3 fruit fly cellular contexts compared by ENCODE assay signal in the genomic region with DNA sequence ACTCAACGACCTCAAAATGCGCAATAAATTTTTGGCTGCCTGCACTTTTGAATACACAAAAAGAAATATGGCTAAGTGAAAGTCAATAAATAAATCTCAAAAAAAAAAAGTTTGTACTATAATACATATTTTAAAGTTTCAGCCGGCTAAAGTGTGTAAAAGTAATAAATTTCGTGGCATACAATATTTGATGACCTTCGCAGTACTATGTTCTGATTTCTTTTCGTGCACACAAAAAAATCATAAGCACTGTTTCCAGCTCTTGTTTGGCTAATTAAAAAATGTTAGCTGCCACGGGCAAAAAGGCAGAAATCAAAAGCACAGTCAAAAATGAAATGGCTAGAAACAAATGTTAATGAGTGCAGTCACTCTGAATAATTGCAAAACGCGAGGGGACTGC.
TF ChIP-seq lines count a peak whose summit lies in the region.

No protein-coding gene starts in this region.

TF ChIP-seq in whole organism, embryonic, 481 proteins besides CTCF, POLR2A, EP300 and RAD21 (continued from another document and continues in another):
- TF ChIP-seq gfzf (GFP tag; optimal IDR thresholded peaks at IDR 0.05; lab: Kevin White, UChicago), result no peak
- no peak for TF ChIP-seq sug (tag; optimal IDR thresholded peaks at IDR 0.05; lab: Kevin White, UChicago)
- TF ChIP-seq tio (GFP tag; optimal IDR thresholded peaks at IDR 0.05; lab: Kevin White, UChicago), result peak; percentile 3
- TF ChIP-seq BEAF-32 (GFP tag; optimal IDR thresholded peaks at IDR 0.05; lab: Kevin White, UChicago), result no peak
- no peak for TF ChIP-seq CG3065 (GFP tag; optimal IDR thresholded peaks at IDR 0.05; lab: Kevin White, UChicago)
- TF ChIP-seq Hr51 (GFP tag; optimal IDR thresholded peaks at IDR 0.05; lab: Kevin White, UChicago), result peak in 1 of 2 experiments; percentile 24
- no peak for TF ChIP-seq ssp (GFP tag; IDR thresholded peaks at IDR 0.05; lab: Robert Waterston, UW)
- no peak for TF ChIP-seq CG12236 (GFP tag; optimal IDR thresholded peaks at IDR 0.05; lab: Kevin White, UChicago)
- TF ChIP-seq CG13296 (GFP tag; optimal IDR thresholded peaks at IDR 0.05; lab: Kevin White, UChicago), result no peak
- no peak for TF ChIP-seq fru (optimal IDR thresholded peaks at IDR 0.05; lab: Kevin White, UChicago)
- TF ChIP-seq Pdp1 (GFP tag; optimal IDR thresholded peaks at IDR 0.05; lab: Kevin White, UChicago), result no peak
- peak; percentile 35 for TF ChIP-seq unpg (GFP tag; optimal IDR thresholded peaks at IDR 0.05; lab: Kevin White, UChicago)
- no peak for TF ChIP-seq CG1792 (GFP tag; optimal IDR thresholded peaks at IDR 0.05; lab: Kevin White, UChicago)
- TF ChIP-seq Sox100B (GFP tag; optimal IDR thresholded peaks at IDR 0.05; lab: Kevin White, UChicago), result no peak
- TF ChIP-seq crol (GFP tag; IDR thresholded peaks at IDR 0.05; lab: Robert Waterston, UW), result no peak
- no peak for TF ChIP-seq ato (GFP tag; IDR thresholded peaks at IDR 0.05; lab: Robert Waterston, UW; ENCODE audit: partially characterized antibody)
- no peak for TF ChIP-seq CG14710 (tag; optimal IDR thresholded peaks at IDR 0.05; lab: Kevin White, UChicago)
- no peak for TF ChIP-seq Atf6 (GFP tag; IDR thresholded peaks at IDR 0.05; lab: Robert Waterston, UW)
- no peak for TF ChIP-seq ab (GFP tag; optimal IDR thresholded peaks at IDR 0.05; lab: Kevin White, UChicago)
- TF ChIP-seq CG4707 (GFP tag; optimal IDR thresholded peaks at IDR 0.05; lab: Kevin White, UChicago), result no peak
- no peak for TF ChIP-seq tap (tag; optimal IDR thresholded peaks at IDR 0.05; lab: Kevin White, UChicago)
- TF ChIP-seq CG8944 (GFP tag; optimal IDR thresholded peaks at IDR 0.05; lab: Kevin White, UChicago), result no peak
- no peak for TF ChIP-seq Hey (tag; optimal IDR thresholded peaks at IDR 0.05; lab: Kevin White, UChicago)
- no peak for TF ChIP-seq CG1603 (tag; optimal IDR thresholded peaks at IDR 0.05; lab: Kevin White, UChicago)
- TF ChIP-seq CG2889 (GFP tag; IDR thresholded peaks at IDR 0.05; lab: Robert Waterston, UW), result no peak
- no peak for TF ChIP-seq CG6765 (GFP tag; optimal IDR thresholded peaks at IDR 0.05; lab: Kevin White, UChicago)
- no peak for TF ChIP-seq CG15479 (GFP tag; optimal IDR thresholded peaks at IDR 0.05; lab: Kevin White, UChicago)
- no peak for TF ChIP-seq psq (GFP tag; optimal IDR thresholded peaks at IDR 0.05; lab: Kevin White, UChicago)
- peak; percentile 36; the same call in 1 of the 2 replicates for TF ChIP-seq Ptx1 (GFP tag; IDR thresholded peaks at IDR 0.05; lab: Robert Waterston, UW)
- TF ChIP-seq gem (tag; optimal IDR thresholded peaks at IDR 0.05; lab: Kevin White, UChicago), result peak; percentile 26
- TF ChIP-seq sima (GFP tag; optimal IDR thresholded peaks at IDR 0.05; lab: Kevin White, UChicago), result no peak
- TF ChIP-seq CHES-1-like (GFP tag; optimal IDR thresholded peaks at IDR 0.05; lab: Kevin White, UChicago), result no peak
- no peak for TF ChIP-seq hth (optimal IDR thresholded peaks at IDR 0.05; lab: Kevin White, UChicago)
- no peak for TF ChIP-seq emc (GFP tag; optimal IDR thresholded peaks at IDR 0.05; lab: Kevin White, UChicago)
- TF ChIP-seq CG14860 (GFP tag; IDR thresholded peaks at IDR 0.05; lab: Robert Waterston, UW; ENCODE audit: partially characterized antibody), result no peak
- no peak for TF ChIP-seq CG6654 (GFP tag; optimal IDR thresholded peaks at IDR 0.05; lab: Kevin White, UChicago)
- TF ChIP-seq aop (GFP tag; IDR thresholded peaks at IDR 0.05; lab: Robert Waterston, UW), result no peak
- TF ChIP-seq Hmx (GFP tag; optimal IDR thresholded peaks at IDR 0.05; lab: Kevin White, UChicago), result no peak
- no peak for TF ChIP-seq CG17568 (GFP tag; optimal IDR thresholded peaks at IDR 0.05; lab: Kevin White, UChicago)
- no peak for TF ChIP-seq Camta (GFP tag; optimal IDR thresholded peaks at IDR 0.05; lab: Kevin White, UChicago)
- TF ChIP-seq CG18599 (GFP tag; optimal IDR thresholded peaks at IDR 0.05; lab: Kevin White, UChicago), result peak; percentile 3
- TF ChIP-seq croc (GFP tag; conservative IDR thresholded peaks at IDR 0.05; lab: Robert Waterston, UW), result no peak
- no peak for TF ChIP-seq Deaf1 (tag; optimal IDR thresholded peaks at IDR 0.05; lab: Kevin White, UChicago)
- no peak for TF ChIP-seq Mad (GFP tag; optimal IDR thresholded peaks at IDR 0.05; lab: Kevin White, UChicago)
- no peak for TF ChIP-seq Dp (GFP tag; optimal IDR thresholded peaks at IDR 0.05; lab: Kevin White, UChicago)

TF ChIP-seq in whole organism, prepupa, 60 proteins besides CTCF, POLR2A, EP300 and RAD21 (continued from another document):
- TF ChIP-seq Sox15 (GFP tag; optimal IDR thresholded peaks at IDR 0.05; lab: Kevin White, UChicago) (peak; percentile 18), CG34406 (GFP tag; optimal IDR thresholded peaks at IDR 0.05; lab: Kevin White, UChicago) (peak; percentile 41), CG6808 (GFP tag; optimal IDR thresholded peaks at IDR 0.05; lab: Kevin White, UChicago) (no peak), Hr4 (GFP tag; optimal IDR thresholded peaks at IDR 0.05; lab: Kevin White, UChicago) (peak; percentile 22), CG8632 (GFP tag; optimal IDR thresholded peaks at IDR 0.05; lab: Kevin White, UChicago) (no peak), dsx (GFP tag; optimal IDR thresholded peaks at IDR 0.05; lab: Kevin White, UChicago; ENCODE audit: poor library complexity, severe bottlenecking) (no peak), CG6163 (GFP tag; IDR thresholded peaks at IDR 0.05; lab: Robert Waterston, UW) (peak; percentile 69), CG32006 (GFP tag; optimal IDR thresholded peaks at IDR 0.05; lab: Kevin White, UChicago) (peak; percentile 21), vri (GFP tag; optimal IDR thresholded peaks at IDR 0.05; lab: Kevin White, UChicago) (peak; percentile 88), Eip93F (GFP tag; optimal IDR thresholded peaks at IDR 0.05; lab: Kevin White, UChicago) (no peak), spab (GFP tag; optimal IDR thresholded peaks at IDR 0.05; lab: Kevin White, UChicago) (no peak), cyc (GFP tag; optimal IDR thresholded peaks at IDR 0.05; lab: Kevin White, UChicago) (peak; percentile 79), OdsH (GFP tag; optimal IDR thresholded peaks at IDR 0.05; lab: Kevin White, UChicago) (peak; percentile 47), svp (GFP tag; lab: Kevin White, UChicago) (no peak), Gug (GFP tag; IDR thresholded peaks at IDR 0.05; lab: Robert Waterston, UW) (0 out of 2 replicates have a peak, but pooled peaks have one; percentile 22), topi (GFP tag; optimal IDR thresholded peaks at IDR 0.05; lab: Kevin White, UChicago) (peak; percentile 88), dac (GFP tag; optimal IDR thresholded peaks at IDR 0.05; lab: Kevin White, UChicago) (no peak), Ets96B (tag; optimal IDR thresholded peaks at IDR 0.05; lab: Kevin White, UChicago) (no peak), CG10669 (GFP tag; optimal IDR thresholded peaks at IDR 0.05; lab: Kevin White, UChicago) (no peak), CG3919 (GFP tag; optimal IDR thresholded peaks at IDR 0.05; lab: Kevin White, UChicago) (peak; percentile 43), esn (GFP tag; optimal IDR thresholded peaks at IDR 0.05; lab: Kevin White, UChicago) (peak; percentile 89), CG31627 (GFP tag; optimal IDR thresholded peaks at IDR 0.05; lab: Kevin White, UChicago) (peak; percentile 87), CG1621 (tag; optimal IDR thresholded peaks at IDR 0.05; lab: Kevin White, UChicago) (no peak), CG6792 (GFP tag; optimal IDR thresholded peaks at IDR 0.05; lab: Kevin White, UChicago) (peak; percentile 42), CG11762 (GFP tag; optimal IDR thresholded peaks at IDR 0.05; lab: Kevin White, UChicago; ENCODE audit: insufficient read depth) (peak; percentile 0), lz (GFP tag; optimal IDR thresholded peaks at IDR 0.05; lab: Kevin White, UChicago) (peak; percentile 74), CG8319 (GFP tag; optimal IDR thresholded peaks at IDR 0.05; lab: Kevin White, UChicago) (peak; percentile 23), eg (GFP tag; IDR thresholded peaks at IDR 0.05; lab: Robert Waterston, UW) (0 out of 3 replicates have a peak, but pooled peaks have one; percentile 39), Blimp-1 (GFP tag; optimal IDR thresholded peaks at IDR 0.05; lab: Kevin White, UChicago) (peak; percentile 77), CG6854 (GFP tag; optimal IDR thresholded peaks at IDR 0.05; lab: Kevin White, UChicago) (no peak), Eip78C (GFP tag; lab: Kevin White, UChicago) (peak; percentile 67), Sox102F (GFP tag; optimal IDR thresholded peaks at IDR 0.05; lab: Kevin White, UChicago) (peak; percentile 82), Lpt (GFP tag; optimal IDR thresholded peaks at IDR 0.05; lab: Kevin White, UChicago) (no peak), net (GFP tag; optimal IDR thresholded peaks at IDR 0.05; lab: Kevin White, UChicago) (no peak), CG4318 (GFP tag; optimal IDR thresholded peaks at IDR 0.05; lab: Kevin White, UChicago) (no peak), pdm3 (GFP tag; optimal IDR thresholded peaks at IDR 0.05; lab: Kevin White, UChicago) (peak; percentile 49), Ets21C (GFP tag; optimal IDR thresholded peaks at IDR 0.05; lab: Kevin White, UChicago) (peak; percentile 62), Eip75B (GFP tag; optimal IDR thresholded peaks at IDR 0.05; lab: Kevin White, UChicago) (no peak), Smox (GFP tag; optimal IDR thresholded peaks at IDR 0.05; lab: Kevin White, UChicago) (peak; percentile 86)

TF ChIP-seq in whole organism, wandering third instar larva, 38 proteins besides CTCF, POLR2A, EP300 and RAD21 (continued from another document):
- peak; percentile 92 for TF ChIP-seq CG32264 (GFP tag; optimal IDR thresholded peaks at IDR 0.05; lab: Kevin White, UChicago)
- no peak for TF ChIP-seq CrebA (GFP tag; optimal IDR thresholded peaks at IDR 0.05; lab: Kevin White, UChicago; ENCODE audit: borderline replicate concordance)
- TF ChIP-seq Dif (GFP tag; optimal IDR thresholded peaks at IDR 0.05; lab: Kevin White, UChicago; ENCODE audit: partially characterized antibody), result no peak
- TF ChIP-seq ey (GFP tag; optimal IDR thresholded peaks at IDR 0.05; lab: Kevin White, UChicago), result peak; percentile 96
- TF ChIP-seq jim (GFP tag; optimal IDR thresholded peaks at IDR 0.05; lab: Kevin White, UChicago), result no peak
- TF ChIP-seq foxo (GFP tag; optimal IDR thresholded peaks at IDR 0.05; lab: Kevin White, UChicago), result peak; percentile 93 to 94
- TF ChIP-seq dsf (GFP tag; optimal IDR thresholded peaks at IDR 0.05; lab: Kevin White, UChicago; ENCODE audit: borderline replicate concordance), result peak; percentile 77
- TF ChIP-seq fru (GFP tag; optimal IDR thresholded peaks at IDR 0.05; lab: Kevin White, UChicago), result peak; percentile 90
- TF ChIP-seq Sp1 (GFP tag; optimal IDR thresholded peaks at IDR 0.05; lab: Kevin White, UChicago), result peak; percentile 97
- TF ChIP-seq Hr83 (GFP tag; optimal IDR thresholded peaks at IDR 0.05; lab: Kevin White, UChicago; ENCODE audit: poor library complexity, severe bottlenecking), result peak; percentile 31
- no peak for TF ChIP-seq usp (GFP tag; optimal IDR thresholded peaks at IDR 0.05; lab: Kevin White, UChicago)
